Fruit fly (Drosophila melanogaster): ENCODE measurements around the gene CG14435.

Gene CG14435

DNA sequence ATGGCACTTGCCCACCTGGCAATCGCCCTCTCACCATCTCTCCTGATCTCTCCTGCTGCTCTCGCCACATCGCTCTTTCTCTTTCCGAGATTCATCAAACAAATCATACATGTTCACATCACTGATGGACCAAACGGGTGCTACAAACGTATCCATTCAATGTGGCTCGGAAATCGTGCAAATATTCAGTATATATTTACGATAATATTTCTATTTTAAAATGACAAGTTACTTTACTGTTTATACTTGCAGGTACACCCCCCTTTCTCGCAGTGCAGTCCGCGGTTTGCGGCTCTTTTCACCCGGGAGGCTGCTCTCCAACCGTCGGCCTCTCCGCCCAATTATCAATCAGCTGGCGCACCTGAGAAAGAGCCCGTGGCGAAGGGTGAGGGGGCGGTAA, 52.2 kb downstream of the CG14435 start (continued):
- TF ChIP-seq cato (GFP tag; optimal IDR thresholded peaks at IDR 0.05; ENCODE audit: borderline replicate concordance), result no peak
- no peak for TF ChIP-seq Chrac-16 (GFP tag; optimal IDR thresholded peaks at IDR 0.05)
- TF ChIP-seq CG17359 (tag; optimal IDR thresholded peaks at IDR 0.05), result peak; percentile 41
- no peak for TF ChIP-seq hkb (optimal IDR thresholded peaks at IDR 0.05)
- peak; percentile 25; the same call in 1 of the 2 replicates for TF ChIP-seq hkb (GFP tag; IDR thresholded peaks at IDR 0.05)
- TF ChIP-seq Dip3 (GFP tag; optimal IDR thresholded peaks at IDR 0.05), result no peak
- TF ChIP-seq bbx (GFP tag; IDR thresholded peaks at IDR 0.05; ENCODE audit: partially characterized antibody), result no peak
- TF ChIP-seq CG12071 (GFP tag; optimal IDR thresholded peaks at IDR 0.05), result no peak
- TF ChIP-seq CG9727 (GFP tag; optimal IDR thresholded peaks at IDR 0.05), result no peak
- TF ChIP-seq CG32767 (GFP tag; IDR thresholded peaks at IDR 0.05), result peak; percentile 57; the same call in 1 of the 2 replicates
- TF ChIP-seq CG1024 (GFP tag; IDR thresholded peaks at IDR 0.05), result no peak
- no peak for TF ChIP-seq ERR (GFP tag; optimal IDR thresholded peaks at IDR 0.05)
- TF ChIP-seq fu2 (GFP tag; optimal IDR thresholded peaks at IDR 0.05), result no peak
- TF ChIP-seq peb (GFP tag; IDR thresholded peaks at IDR 0.05), result no peak
- TF ChIP-seq Fer3 (tag; optimal IDR thresholded peaks at IDR 0.05), result no peak
- TF ChIP-seq Usf (GFP tag; optimal IDR thresholded peaks at IDR 0.05), result no peak
- no peak for TF ChIP-seq Ada2b (GFP tag; IDR thresholded peaks at IDR 0.05)
- no peak for TF ChIP-seq CG9876 (GFP tag; optimal IDR thresholded peaks at IDR 0.05)
- TF ChIP-seq CG10209 (GFP tag; optimal IDR thresholded peaks at IDR 0.05), result peak; percentile 32
- TF ChIP-seq onecut (GFP tag; IDR thresholded peaks at IDR 0.05), result no peak
- TF ChIP-seq vvl (GFP tag; IDR thresholded peaks at IDR 0.05), result peak; percentile 58
- TF ChIP-seq ttk (GFP tag; IDR thresholded peaks at IDR 0.05), result peak; percentile 38; the same call in 1 of the 2 replicates
- TF ChIP-seq Ets65A (GFP tag), result peak; percentile 20
- TF ChIP-seq CG43689 (GFP tag; IDR thresholded peaks at IDR 0.05), result no peak
- no peak for TF ChIP-seq CG14965 (GFP tag; optimal IDR thresholded peaks at IDR 0.05; ENCODE audit: borderline replicate concordance)
- TF ChIP-seq CG4730 (GFP tag; IDR thresholded peaks at IDR 0.05), result no peak
- no peak for TF ChIP-seq nom (GFP tag; optimal IDR thresholded peaks at IDR 0.05)
- TF ChIP-seq CG9817 (tag; optimal IDR thresholded peaks at IDR 0.05), result peak; percentile 4
- TF ChIP-seq CG14050 (GFP tag; IDR thresholded peaks at IDR 0.05), result no peak
- TF ChIP-seq tgo (GFP tag; IDR thresholded peaks at IDR 0.05), result 0 out of 3 replicates have a peak, but pooled peaks have one; percentile 32
- no peak for TF ChIP-seq unc-4 (GFP tag; IDR thresholded peaks at IDR 0.05; ENCODE audit: partially characterized antibody)
- no peak for TF ChIP-seq CG4820 (GFP tag; optimal IDR thresholded peaks at IDR 0.05)
- TF ChIP-seq lola (GFP tag; optimal IDR thresholded peaks at IDR 0.05), result no peak
- TF ChIP-seq CG2875 (GFP tag; optimal IDR thresholded peaks at IDR 0.05), result no peak
- no peak for TF ChIP-seq ap (GFP tag; IDR thresholded peaks at IDR 0.05)
- no peak for TF ChIP-seq CG14710 (tag; optimal IDR thresholded peaks at IDR 0.05)
- no peak for TF ChIP-seq cg (GFP tag; optimal IDR thresholded peaks at IDR 0.05)
- TF ChIP-seq CTCF (GFP tag; optimal IDR thresholded peaks at IDR 0.05), result no peak
- TF ChIP-seq Nf-YC (tag; optimal IDR thresholded peaks at IDR 0.05), result no peak
- no peak for TF ChIP-seq CG12942 (GFP tag; optimal IDR thresholded peaks at IDR 0.05)
- no peak for TF ChIP-seq pita (GFP tag; optimal IDR thresholded peaks at IDR 0.05)
- no peak for TF ChIP-seq cad (GFP tag; optimal IDR thresholded peaks at IDR 0.05)
- TF ChIP-seq bsh (GFP tag; optimal IDR thresholded peaks at IDR 0.05), result no peak
- TF ChIP-seq nmo (GFP tag; optimal IDR thresholded peaks at IDR 0.05), result peak; percentile 10
- TF ChIP-seq CG7963 (GFP tag; IDR thresholded peaks at IDR 0.05; ENCODE audit: partially characterized antibody), result no peak
- no peak for TF ChIP-seq CG13296 (GFP tag; optimal IDR thresholded peaks at IDR 0.05)
- TF ChIP-seq schlank (tag; optimal IDR thresholded peaks at IDR 0.05), result no peak
- TF ChIP-seq CG10321 (GFP tag; IDR thresholded peaks at IDR 0.05), result no peak
- TF ChIP-seq Rx (GFP tag; IDR thresholded peaks at IDR 0.05), result no peak
- no peak for TF ChIP-seq CkIIα-i1 (GFP tag; IDR thresholded peaks at IDR 0.05)
- TF ChIP-seq BEAF-32 (GFP tag; optimal IDR thresholded peaks at IDR 0.05), result no peak
- TF ChIP-seq CG32532 (GFP tag; IDR thresholded peaks at IDR 0.05), result peak; percentile 54; the same call in 1 of the 2 replicates

All from whole organism, embryonic.